Comparison of ENCODE assay signal across 3 worm cellular contexts in the genomic region with DNA sequence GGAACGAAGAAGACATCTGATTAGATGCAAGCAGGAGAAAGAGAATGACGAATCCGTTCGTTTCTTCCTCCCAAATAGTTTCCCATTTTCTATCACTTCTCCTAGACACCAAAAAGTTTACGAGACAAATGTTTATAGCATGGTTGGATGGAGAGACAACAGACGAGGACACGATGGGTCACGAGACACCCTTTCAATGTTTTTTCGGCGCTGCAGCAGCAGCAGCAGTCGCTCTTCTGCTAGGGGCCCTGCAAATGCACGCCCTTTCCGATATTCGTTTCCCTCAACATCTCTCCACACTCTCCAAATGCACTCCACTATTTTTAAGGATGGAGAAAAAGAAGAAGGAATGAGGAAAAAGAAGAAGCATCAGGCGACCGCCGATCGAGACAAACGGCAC.
A peak's percentile ranks its signal among the peaks of the same experiment; 100 is the strongest.
TF ChIP-seq lines count a peak whose summit lies in the region.

No protein-coding gene starts in this region.

TF ChIP-seq in whole organism, L2 larva, 48 proteins besides CTCF, POLR2A, EP300 and RAD21 (continued from another document):
- peak; percentile 82 for TF ChIP-seq nhr-21 (tag; optimal IDR thresholded peaks at IDR 0.05; lab: Kevin White, UChicago)
- TF ChIP-seq ZK546.5 (tag; optimal IDR thresholded peaks at IDR 0.05; lab: Kevin White, UChicago): no peak
- peak; percentile 86 to 91 for TF ChIP-seq mdl-1 (tag; optimal IDR thresholded peaks at IDR 0.05; lab: Kevin White, UChicago)
- TF ChIP-seq C34F6.9 (tag; optimal IDR thresholded peaks at IDR 0.05; lab: Kevin White, UChicago): peak; percentile 75
- TF ChIP-seq nhr-11 (tag; optimal IDR thresholded peaks at IDR 0.05; lab: Kevin White, UChicago): no peak
- no peak for TF ChIP-seq ztf-11 (tag; optimal IDR thresholded peaks at IDR 0.05; lab: Kevin White, UChicago)
- no peak for TF ChIP-seq blmp-1 (tag; optimal IDR thresholded peaks at IDR 0.05; lab: Kevin White, UChicago; ENCODE audit: insufficient read depth)
- TF ChIP-seq mbf-1 (tag; optimal IDR thresholded peaks at IDR 0.05; lab: Kevin White, UChicago): no peak
- TF ChIP-seq F13H6.1 (tag; optimal IDR thresholded peaks at IDR 0.05; lab: Kevin White, UChicago): peak; percentile 94
- no peak for TF ChIP-seq gmeb-1 (tag; optimal IDR thresholded peaks at IDR 0.05; lab: Kevin White, UChicago)
- TF ChIP-seq unc-39 (tag; optimal IDR thresholded peaks at IDR 0.05; lab: Kevin White, UChicago): no peak
- TF ChIP-seq nhr-25 (tag; optimal IDR thresholded peaks at IDR 0.05; lab: Kevin White, UChicago): no peak
- no peak for TF ChIP-seq peb-1 (tag; optimal IDR thresholded peaks at IDR 0.05; lab: Kevin White, UChicago)
- TF ChIP-seq ama-1 (optimal IDR thresholded peaks at IDR 0.05; lab: Kevin White, UChicago): peak; percentile 48
- no peak for TF ChIP-seq sma-3 (GFP tag; optimal IDR thresholded peaks at IDR 0.05; lab: Kevin White, UChicago)
- TF ChIP-seq nhr-6 (tag; optimal IDR thresholded peaks at IDR 0.05; lab: Kevin White, UChicago): peak; percentile 54
- no peak for TF ChIP-seq dmd-4 (tag; optimal IDR thresholded peaks at IDR 0.05; lab: Kevin White, UChicago)
- TF ChIP-seq lin-39 (tag; optimal IDR thresholded peaks at IDR 0.05; lab: Kevin White, UChicago): no peak
- TF ChIP-seq alr-1 (tag; optimal IDR thresholded peaks at IDR 0.05; lab: Kevin White, UChicago): no peak
- no peak for TF ChIP-seq elt-3 (tag; optimal IDR thresholded peaks at IDR 0.05; lab: Kevin White, UChicago)
- peak; percentile 39 for TF ChIP-seq fos-1 (tag; optimal IDR thresholded peaks at IDR 0.05; lab: Kevin White, UChicago)
- TF ChIP-seq skn-1 (tag; optimal IDR thresholded peaks at IDR 0.05; lab: Kevin White, UChicago): no peak
- peak; percentile 72 for TF ChIP-seq egl-27 (tag; optimal IDR thresholded peaks at IDR 0.05; lab: Kevin White, UChicago)
- no peak for TF ChIP-seq aly-2 (tag; optimal IDR thresholded peaks at IDR 0.05; lab: Kevin White, UChicago)
- TF ChIP-seq lsy-2 (tag; optimal IDR thresholded peaks at IDR 0.05; lab: Kevin White, UChicago): peak in 1 of 2 experiments; percentile 84
- peak; percentile 39 for TF ChIP-seq unc-55 (GFP tag; optimal IDR thresholded peaks at IDR 0.05; lab: Kevin White, UChicago)
- TF ChIP-seq ztf-1 (GFP tag; conservative IDR thresholded peaks at IDR 0.05; lab: Robert Waterston, UW): no peak

TF ChIP-seq in whole organism, L4 larva, 104 proteins besides CTCF, POLR2A, EP300 and RAD21 (continued from another document and continues in another):
- TF ChIP-seq spr-1 (tag; optimal IDR thresholded peaks at IDR 0.05; lab: Kevin White, UChicago) (no peak), lin-15B (tag; optimal IDR thresholded peaks at IDR 0.05; lab: Kevin White, UChicago) (no peak), ctbp-1 (GFP tag; IDR thresholded peaks at IDR 0.05; lab: Robert Waterston, UW) (peak; percentile 85), ZK337.2 (GFP tag; IDR thresholded peaks at IDR 0.05; lab: Robert Waterston, UW) (no peak), nhr-6 (tag; optimal IDR thresholded peaks at IDR 0.05; lab: Kevin White, UChicago) (peak; percentile 62), ces-1 (GFP tag; optimal IDR thresholded peaks at IDR 0.05; lab: Kevin White, UChicago) (no peak), rbr-2 (tag; optimal IDR thresholded peaks at IDR 0.05; lab: Kevin White, UChicago) (peak; percentile 70), zag-1 (tag; optimal IDR thresholded peaks at IDR 0.05; lab: Kevin White, UChicago) (peak; percentile 66), Y5F2A.4 (GFP tag; optimal IDR thresholded peaks at IDR 0.05; lab: Kevin White, UChicago) (no peak), zip-11 (GFP tag; IDR thresholded peaks at IDR 0.05; lab: Robert Waterston, UW) (no peak), daf-8 (GFP tag; IDR thresholded peaks at IDR 0.05; lab: Robert Waterston, UW) (no peak), fos-1 (tag; optimal IDR thresholded peaks at IDR 0.05; lab: Kevin White, UChicago) (peak; percentile 30), Y75B8A.6 (GFP tag; IDR thresholded peaks at IDR 0.05; lab: Robert Waterston, UW) (no peak), nhr-111 (GFP tag; optimal IDR thresholded peaks at IDR 0.05; lab: Kevin White, UChicago) (no peak), lin-29 (GFP tag; IDR thresholded peaks at IDR 0.05; lab: Robert Waterston, UW) (0 out of 2 replicates have a peak, but pooled peaks have one; percentile 12), T20F7.1 (GFP tag; optimal IDR thresholded peaks at IDR 0.05; lab: Kevin White, UChicago) (no peak), mxl-3 (GFP tag; optimal IDR thresholded peaks at IDR 0.05; lab: Kevin White, UChicago) (peak; percentile 47), ceh-32 (tag; optimal IDR thresholded peaks at IDR 0.05; lab: Kevin White, UChicago; ENCODE audit: poor library complexity) (peak; percentile 34), spr-3 (GFP tag; optimal IDR thresholded peaks at IDR 0.05; lab: Kevin White, UChicago) (no peak), unc-130 (GFP tag; optimal IDR thresholded peaks at IDR 0.05; lab: Kevin White, UChicago) (no peak), madf-9 (GFP tag; conservative IDR thresholded peaks at IDR 0.05; lab: Robert Waterston, UW) (no peak), attf-4 (tag; optimal IDR thresholded peaks at IDR 0.05; lab: Kevin White, UChicago) (no peak), egl-27 (tag; optimal IDR thresholded peaks at IDR 0.05; lab: Kevin White, UChicago) (no peak), zfp-2 (tag; optimal IDR thresholded peaks at IDR 0.05; lab: Kevin White, UChicago) (no peak), madf-5 (GFP tag; IDR thresholded peaks at IDR 0.05; lab: Robert Waterston, UW) (no peak), nhr-76 (tag; optimal IDR thresholded peaks at IDR 0.05; lab: Kevin White, UChicago) (peak; percentile 25), mdl-1 (tag; optimal IDR thresholded peaks at IDR 0.05; lab: Kevin White, UChicago) (peak; percentile 53 to 82), tag-97 (GFP tag; IDR thresholded peaks at IDR 0.05; lab: Robert Waterston, UW) (no peak), nhr-28 (tag; optimal IDR thresholded peaks at IDR 0.05; lab: Kevin White, UChicago) (no peak), jun-1 (tag; optimal IDR thresholded peaks at IDR 0.05; lab: Kevin White, UChicago) (no peak), nhr-10 (tag; optimal IDR thresholded peaks at IDR 0.05; lab: Kevin White, UChicago) (no peak), Y105C5A.15 (GFP tag; IDR thresholded peaks at IDR 0.05; lab: Robert Waterston, UW) (no peak), dmd-8 (GFP tag; IDR thresholded peaks at IDR 0.05; lab: Robert Waterston, UW) (no peak), F10B5.3 (tag; optimal IDR thresholded peaks at IDR 0.05; lab: Kevin White, UChicago) (no peak), nhr-77 (tag; optimal IDR thresholded peaks at IDR 0.05; lab: Kevin White, UChicago) (no peak), hmg-1.1 (GFP tag; IDR thresholded peaks at IDR 0.05; lab: Robert Waterston, UW) (peak; percentile 70; the same call in 1 of the 2 replicates), nhr-41 (GFP tag; IDR thresholded peaks at IDR 0.05; lab: Robert Waterston, UW) (no peak), dpl-1 (GFP tag; optimal IDR thresholded peaks at IDR 0.05; lab: Kevin White, UChicago) (peak; percentile 10), hlh-11 (tag; optimal IDR thresholded peaks at IDR 0.05; lab: Kevin White, UChicago) (peak; percentile 92), daf-12 (tag; optimal IDR thresholded peaks at IDR 0.05; lab: Kevin White, UChicago) (no peak), nhr-48 (tag; optimal IDR thresholded peaks at IDR 0.05; lab: Kevin White, UChicago) (peak; percentile 79), sdz-12 (GFP tag; optimal IDR thresholded peaks at IDR 0.05; lab: Kevin White, UChicago) (peak; percentile 36), lim-7 (GFP tag; IDR thresholded peaks at IDR 0.05; lab: Robert Waterston, UW) (no peak), F37D6.2 (tag; optimal IDR thresholded peaks at IDR 0.05; lab: Kevin White, UChicago) (peak; percentile 54), nhr-102 (tag; optimal IDR thresholded peaks at IDR 0.05; lab: Kevin White, UChicago) (no peak), tra-1 (GFP tag; IDR thresholded peaks at IDR 0.05; lab: Robert Waterston, UW) (peak; percentile 81), pqm-1 (tag; optimal IDR thresholded peaks at IDR 0.05; lab: Kevin White, UChicago) (no peak), F44E2.7 (GFP tag; IDR thresholded peaks at IDR 0.05; lab: Robert Waterston, UW) (no peak), Y48G9A.11 (GFP tag; IDR thresholded peaks at IDR 0.05; lab: Robert Waterston, UW) (no peak), lir-3 (tag; optimal IDR thresholded peaks at IDR 0.05; lab: Kevin White, UChicago) (no peak), set-16 (GFP tag; IDR thresholded peaks at IDR 0.05; lab: Robert Waterston, UW) (peak; percentile 74), hif-1 (tag; optimal IDR thresholded peaks at IDR 0.05; lab: Kevin White, UChicago) (peak in 1 of 2 experiments; percentile 63), vab-7 (GFP tag; IDR thresholded peaks at IDR 0.05; lab: Robert Waterston, UW) (peak; percentile 44), gei-8 (GFP tag; optimal IDR thresholded peaks at IDR 0.05; lab: Kevin White, UChicago) (peak; percentile 98), nhr-42 (GFP tag; IDR thresholded peaks at IDR 0.05; lab: Robert Waterston, UW) (no peak)

TF ChIP-seq in whole organism, late embryonic, 69 proteins besides CTCF, POLR2A, EP300 and RAD21 (continued from another document):
- no peak for TF ChIP-seq pag-3 (tag; optimal IDR thresholded peaks at IDR 0.05; lab: Kevin White, UChicago; ENCODE audit: borderline replicate concordance)
- TF ChIP-seq ceh-14 (tag; optimal IDR thresholded peaks at IDR 0.05; lab: Kevin White, UChicago): peak; percentile 21
- TF ChIP-seq unc-55 (GFP tag; optimal IDR thresholded peaks at IDR 0.05; lab: Kevin White, UChicago): peak; percentile 67
- peak; percentile 81 for TF ChIP-seq unc-42 (tag; optimal IDR thresholded peaks at IDR 0.05; lab: Kevin White, UChicago)
- TF ChIP-seq elt-2 (tag; optimal IDR thresholded peaks at IDR 0.05; lab: Kevin White, UChicago): no peak
- no peak for TF ChIP-seq hlh-15 (tag; optimal IDR thresholded peaks at IDR 0.05; lab: Kevin White, UChicago)
- no peak for TF ChIP-seq pha-2 (tag; optimal IDR thresholded peaks at IDR 0.05; lab: Kevin White, UChicago)
- TF ChIP-seq hlh-13 (GFP tag; optimal IDR thresholded peaks at IDR 0.05; lab: Kevin White, UChicago): no peak
- peak; percentile 37 for TF ChIP-seq F13H6.1 (tag; optimal IDR thresholded peaks at IDR 0.05; lab: Kevin White, UChicago)
- TF ChIP-seq ets-4 (tag; optimal IDR thresholded peaks at IDR 0.05; lab: Kevin White, UChicago): no peak
- peak; percentile 96 for TF ChIP-seq ceh-18 (tag; optimal IDR thresholded peaks at IDR 0.05; lab: Kevin White, UChicago)
- TF ChIP-seq ceh-2 (tag; optimal IDR thresholded peaks at IDR 0.05; lab: Kevin White, UChicago): no peak
- peak; percentile 3 for TF ChIP-seq syd-9 (tag; optimal IDR thresholded peaks at IDR 0.05; lab: Kevin White, UChicago)
- no peak for TF ChIP-seq K02D7.2 (tag; optimal IDR thresholded peaks at IDR 0.05; lab: Kevin White, UChicago)
- TF ChIP-seq mec-3 (tag; optimal IDR thresholded peaks at IDR 0.05; lab: Kevin White, UChicago; ENCODE audit: borderline replicate concordance): no peak
- TF ChIP-seq K09A11.1 (tag; optimal IDR thresholded peaks at IDR 0.05; lab: Kevin White, UChicago; ENCODE audit: insufficient read depth): no peak
- no peak for TF ChIP-seq pax-1 (tag; optimal IDR thresholded peaks at IDR 0.05; lab: Kevin White, UChicago)
- TF ChIP-seq zip-5 (tag; optimal IDR thresholded peaks at IDR 0.05; lab: Kevin White, UChicago): no peak
- peak; percentile 22 for TF ChIP-seq ceh-19 (GFP tag; optimal IDR thresholded peaks at IDR 0.05; lab: Kevin White, UChicago)
- no peak for TF ChIP-seq nhr-232 (tag; optimal IDR thresholded peaks at IDR 0.05; lab: Kevin White, UChicago)
- peak; percentile 51 for TF ChIP-seq rnt-1 (tag; optimal IDR thresholded peaks at IDR 0.05; lab: Kevin White, UChicago)
- TF ChIP-seq C38D4.7 (GFP tag; optimal IDR thresholded peaks at IDR 0.05; lab: Kevin White, UChicago): no peak
- no peak for TF ChIP-seq ceh-30 (tag; optimal IDR thresholded peaks at IDR 0.05; lab: Kevin White, UChicago)
- no peak for TF ChIP-seq gmeb-2 (tag; optimal IDR thresholded peaks at IDR 0.05; lab: Kevin White, UChicago)
- no peak for TF ChIP-seq dve-1 (tag; optimal IDR thresholded peaks at IDR 0.05; lab: Kevin White, UChicago)
- TF ChIP-seq ztf-16 (tag; optimal IDR thresholded peaks at IDR 0.05; lab: Kevin White, UChicago): no peak
- TF ChIP-seq ceh-24 (tag; optimal IDR thresholded peaks at IDR 0.05; lab: Kevin White, UChicago): no peak
- TF ChIP-seq tbx-7 (tag; optimal IDR thresholded peaks at IDR 0.05; lab: Kevin White, UChicago): no peak
- no peak for TF ChIP-seq odd-2 (tag; optimal IDR thresholded peaks at IDR 0.05; lab: Kevin White, UChicago)
- no peak for TF ChIP-seq npax-4 (tag; optimal IDR thresholded peaks at IDR 0.05; lab: Kevin White, UChicago)
- no peak for TF ChIP-seq pat-9 (tag; optimal IDR thresholded peaks at IDR 0.05; lab: Kevin White, UChicago)
- no peak for TF ChIP-seq ttx-3 (tag; optimal IDR thresholded peaks at IDR 0.05; lab: Kevin White, UChicago)
- no peak for TF ChIP-seq fkh-10 (GFP tag; optimal IDR thresholded peaks at IDR 0.05; lab: Kevin White, UChicago)
- TF ChIP-seq fkh-6 (tag; optimal IDR thresholded peaks at IDR 0.05; lab: Kevin White, UChicago): no peak
- no peak for TF ChIP-seq ceh-6 (GFP tag; optimal IDR thresholded peaks at IDR 0.05; lab: Kevin White, UChicago)
- no peak for TF ChIP-seq sdc-2 (tag; optimal IDR thresholded peaks at IDR 0.05; lab: Kevin White, UChicago)
- no peak for TF ChIP-seq ceh-45 (GFP tag; IDR thresholded peaks at IDR 0.05; lab: Robert Waterston, UW)
- TF ChIP-seq ceh-48 (tag; optimal IDR thresholded peaks at IDR 0.05; lab: Kevin White, UChicago): peak; percentile 32
- TF ChIP-seq fax-1 (tag; optimal IDR thresholded peaks at IDR 0.05; lab: Kevin White, UChicago): no peak
- no peak for TF ChIP-seq ama-1 (optimal IDR thresholded peaks at IDR 0.05; lab: Kevin White, UChicago)
- TF ChIP-seq hlh-6 (tag; optimal IDR thresholded peaks at IDR 0.05; lab: Kevin White, UChicago): no peak
- TF ChIP-seq nfya-1 (tag; optimal IDR thresholded peaks at IDR 0.05; lab: Kevin White, UChicago): peak; percentile 57
- no peak for TF ChIP-seq lim-6 (tag; optimal IDR thresholded peaks at IDR 0.05; lab: Kevin White, UChicago)
- peak; percentile 41 for TF ChIP-seq pros-1 (tag; optimal IDR thresholded peaks at IDR 0.05; lab: Kevin White, UChicago)
- TF ChIP-seq C08G9.2 (tag; optimal IDR thresholded peaks at IDR 0.05; lab: Kevin White, UChicago): no peak
